Worm (Caenorhabditis elegans) whole organism, early embryonic: Measurements from ENCODE around the gene F09A5.3.

Experiments used
- B0310.2 ChIP-seq: sonication (generic microtip); optimal IDR thresholded peaks from 2 replicates; lab custom pipeline; 2016; ENCODE audit warnings: mild to moderate bottlenecking, missing genetic modification characterization, missing compliant biosample characterization
- F13C5.2 ChIP-seq: sonication (generic microtip); optimal IDR thresholded peaks from 2 replicates; lab custom pipeline; 2017; ENCODE audit warnings: mild to moderate bottlenecking, missing genetic modification characterization, inconsistent platforms, missing compliant biosample characterization
- aly-1 ChIP-seq: sonication (generic microtip); optimal IDR thresholded peaks from 2 replicates; lab custom pipeline; 2016; ENCODE audit warnings: missing genetic modification characterization, missing compliant biosample characterization
- ama-1 ChIP-seq: fragments of 150-350 bp; optimal IDR thresholded peaks from 2 replicates; lab custom pipeline; 2014
- ceh-13 ChIP-seq: fragments of 200-800 bp; sonication (Bioruptor generic); optimal IDR thresholded peaks from 2 replicates; lab custom pipeline; 2018; ENCODE audit warnings: mild to moderate bottlenecking, missing genetic modification characterization, missing compliant biosample characterization
- ceh-36 ChIP-seq: sonication (generic microtip); optimal IDR thresholded peaks from 2 replicates; lab custom pipeline; 2016; ENCODE audit warnings: missing genetic modification characterization, inconsistent platforms, missing compliant biosample characterization
- flt-1 ChIP-seq: fragments of 200-800 bp; sonication (Bioruptor generic); IDR thresholded peaks from 2 replicates; pipeline ENCODE4 v1.3.6; 2022; ENCODE audit warnings: missing genetic modification characterization, missing compliant biosample characterization
- hmbx-1 ChIP-seq: sonication (generic microtip); optimal IDR thresholded peaks from 2 replicates; lab custom pipeline; 2016; ENCODE audit warnings: mild to moderate bottlenecking, missing genetic modification characterization, missing compliant biosample characterization
- hmg-4 ChIP-seq: fragments of 200-800 bp; sonication (Bioruptor generic); optimal IDR thresholded peaks from 2 replicates; lab custom pipeline; 2018; ENCODE audit warnings: mild to moderate bottlenecking, missing genetic modification characterization, missing compliant biosample characterization
- hnd-1 ChIP-seq: sonication (generic microtip); optimal IDR thresholded peaks from 2 replicates; lab custom pipeline; 2016; ENCODE audit warnings: missing genetic modification characterization, missing compliant biosample characterization
- pes-1 ChIP-seq: fragments of 200-800 bp; sonication (Bioruptor generic); IDR thresholded peaks from 2 replicates; pipeline ENCODE4 v1.3.6; 2022; ENCODE audit warnings: missing genetic modification reagents, missing genetic modification characterization, missing compliant biosample characterization
- tra-4 ChIP-seq: sonication (generic microtip); optimal IDR thresholded peaks from 2 replicates; lab custom pipeline; 2017; ENCODE audit warnings: missing genetic modification characterization, missing compliant biosample characterization

DNA sequence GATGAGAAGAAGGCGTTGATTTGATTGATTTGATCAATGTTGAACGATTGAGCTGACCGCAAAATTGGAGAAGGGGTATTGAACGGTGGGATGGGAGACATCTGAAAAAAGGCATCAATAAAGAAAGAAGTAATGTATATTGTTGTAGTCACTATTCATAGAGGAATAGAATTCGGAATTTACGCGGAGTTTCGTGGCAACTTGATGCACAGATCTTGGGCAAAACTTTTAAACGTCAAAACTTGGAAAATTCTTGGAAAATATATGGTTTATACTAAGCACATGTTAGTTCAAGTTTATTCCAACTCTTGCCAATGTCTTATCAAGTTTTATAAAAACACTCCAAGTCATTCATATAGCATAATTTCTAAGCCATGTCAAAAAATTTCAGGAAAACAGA is 15.0 kb upstream of the F09A5.3 start, which contains the start of gene F17H10.4:
- TF ChIP-seq ceh-13 (GFP tag; lab: Kevin White, UChicago) (no peak), ama-1 (no peak), hmg-4 (GFP tag; lab: Kevin White, UChicago) (no peak), hnd-1 (tag; lab: Kevin White, UChicago) (no peak), pes-1 (GFP tag; lab: Robert Waterston, UW) (no peak), ceh-36 (tag; lab: Kevin White, UChicago) (no peak), aly-1 (tag; lab: Kevin White, UChicago) (no peak), flt-1 (GFP tag; lab: Robert Waterston, UW) (no peak), hmbx-1 (tag; lab: Kevin White, UChicago) (no peak), B0310.2 (tag; lab: Kevin White, UChicago) (no peak), F13C5.2 (tag; lab: Kevin White, UChicago) (no peak), tra-4 (tag; lab: Kevin White, UChicago) (no peak)
